Worm (Caenorhabditis elegans): ENCODE measurements around the gene pudl-1.

ce11 chrIV:2834516-2834915, 1.8 kb downstream of the pudl-1 start, which contains the start of gene pudl-2:
- TF ChIP-seq snpc-4 (GFP tag; optimal IDR thresholded peaks at IDR 0.05) (no peak), snpc-4 (tag; optimal IDR thresholded peaks at IDR 0.05) (no peak), repo-1 (tag; optimal IDR thresholded peaks at IDR 0.05) (no peak), him-1 (tag; optimal IDR thresholded peaks at IDR 0.05) (no peak)
